Worm (Caenorhabditis elegans) whole organism, L2 larva: ENCODE measurements around the gene C15C8.4.

Source experiments
- C34F6.9 ChIP-seq: fragments of 150-350 bp; optimal IDR thresholded peaks from 2 replicates; lab custom pipeline; 2014; ENCODE audit warnings: missing biosample characterization, missing genetic modification characterization
- R02D3.7 ChIP-seq: fragments of 150-350 bp; optimal IDR thresholded peaks from 2 replicates; lab custom pipeline; 2014; ENCODE audit warnings: missing biosample characterization, missing genetic modification characterization
- Y55F3AM.14 ChIP-seq: fragments of 200-800 bp; sonication (Bioruptor generic); optimal IDR thresholded peaks from 2 replicates; lab custom pipeline; 2018; ENCODE audit warnings: mild to moderate bottlenecking, missing genetic modification characterization, missing compliant biosample characterization
- ZK546.5 ChIP-seq: sonication (generic microtip); optimal IDR thresholded peaks from 2 replicates; lab custom pipeline; 2017; ENCODE audit warnings: missing biosample characterization, missing genetic modification characterization
- alr-1 ChIP-seq: fragments of 150-350 bp; optimal IDR thresholded peaks from 2 replicates; lab custom pipeline; 2014; ENCODE audit warnings: missing biosample characterization, missing genetic modification characterization
- aly-2 ChIP-seq: fragments of 150-350 bp; optimal IDR thresholded peaks from 2 replicates; lab custom pipeline; 2014; ENCODE audit warnings: missing biosample characterization, missing genetic modification characterization
- ama-1 ChIP-seq: fragments of 150-350 bp; optimal IDR thresholded peaks from 2 replicates; lab custom pipeline; 2018; ENCODE audit warnings: inconsistent platforms
- crh-2 ChIP-seq: sonication (generic microtip); optimal IDR thresholded peaks from 2 replicates; lab custom pipeline; 2017; ENCODE audit warnings: missing biosample characterization, missing genetic modification characterization
- dmd-4 ChIP-seq: sonication (generic microtip); optimal IDR thresholded peaks from 2 replicates; lab custom pipeline; 2017; ENCODE audit warnings: missing biosample characterization, missing genetic modification characterization
- egl-27 ChIP-seq: sonication (generic microtip); optimal IDR thresholded peaks from 3 replicates; lab custom pipeline; 2017; ENCODE audit warnings: missing biosample characterization, missing genetic modification reagents, missing genetic modification characterization
- elt-1 ChIP-seq: fragments of 150-350 bp; optimal IDR thresholded peaks from 2 replicates; lab custom pipeline; 2014; ENCODE audit warnings: missing biosample characterization, missing genetic modification characterization
- fos-1 ChIP-seq: fragments of 150-350 bp; optimal IDR thresholded peaks from 2 replicates; lab custom pipeline; 2014; ENCODE audit warnings: missing biosample characterization, missing genetic modification characterization
- gmeb-1 ChIP-seq: fragments of 150-350 bp; optimal IDR thresholded peaks from 2 replicates; lab custom pipeline; 2014; ENCODE audit warnings: missing biosample characterization, missing genetic modification characterization
- lin-11 ChIP-seq: fragments of 150-350 bp; sonication (generic microtip); optimal IDR thresholded peaks from 2 replicates; lab custom pipeline; 2014; ENCODE audit warnings: missing biosample characterization, missing genetic modification characterization, inconsistent platforms, mixed read lengths
- lin-13 ChIP-seq: fragments of 150-350 bp; optimal IDR thresholded peaks from 2 replicates; lab custom pipeline; 2014; ENCODE audit warnings: missing biosample characterization, missing genetic modification reagents, missing genetic modification characterization
- lin-39 ChIP-seq: fragments of 150-350 bp; optimal IDR thresholded peaks from 2 replicates; lab custom pipeline; 2014; ENCODE audit warnings: missing biosample characterization, missing genetic modification reagents, missing genetic modification characterization
- lsy-2 ChIP-seq, 2 experiments: fragments of 150-350 bp in 1 of 2; sonication (generic microtip) in 1 of 2; optimal IDR thresholded peaks; 2 replicates each; lab custom pipeline; 2014 to 2017; ENCODE audit warnings: missing biosample characterization in 2 of 2, missing genetic modification characterization in 2 of 2
- mab-5 ChIP-seq: fragments of 150-350 bp; optimal IDR thresholded peaks from 2 replicates; lab custom pipeline; 2014; ENCODE audit warnings: missing biosample characterization, missing genetic modification characterization
- mbf-1 ChIP-seq: sonication (generic microtip); optimal IDR thresholded peaks from 2 replicates; lab custom pipeline; 2017; ENCODE audit warnings: missing biosample characterization, missing genetic modification characterization
- nhr-10 ChIP-seq: sonication (generic microtip); optimal IDR thresholded peaks from 2 replicates; lab custom pipeline; 2017; ENCODE audit warnings: missing biosample characterization, missing genetic modification characterization
- nhr-11 ChIP-seq: fragments of 150-350 bp; optimal IDR thresholded peaks from 2 replicates; lab custom pipeline; 2014; ENCODE audit warnings: missing biosample characterization, missing genetic modification characterization
- nhr-129 ChIP-seq: fragments of 150-350 bp; optimal IDR thresholded peaks from 2 replicates; lab custom pipeline; 2014; ENCODE audit warnings: missing biosample characterization, missing genetic modification characterization
- nhr-21 ChIP-seq: fragments of 150-350 bp; optimal IDR thresholded peaks from 2 replicates; lab custom pipeline; 2014; ENCODE audit warnings: missing biosample characterization, missing genetic modification characterization
- nhr-23 ChIP-seq: fragments of 150-350 bp; optimal IDR thresholded peaks from 2 replicates; lab custom pipeline; 2014; ENCODE audit warnings: missing biosample characterization, missing genetic modification reagents, missing genetic modification characterization
- nhr-6 ChIP-seq: fragments of 150-350 bp; optimal IDR thresholded peaks from 2 replicates; lab custom pipeline; 2014; ENCODE audit warnings: missing biosample characterization, missing genetic modification characterization
- skn-1 ChIP-seq: sonication (generic microtip); optimal IDR thresholded peaks from 2 replicates; lab custom pipeline; 2017; ENCODE audit warnings: missing biosample characterization, missing genetic modification characterization
- sma-9 ChIP-seq, 2 experiments: fragments of 150-350 bp in 1 of 2; sonication (generic microtip) in 1 of 2; optimal IDR thresholded peaks; 2 replicates each; lab custom pipeline; 2014 to 2016; ENCODE audit warnings: missing genetic modification characterization in 2 of 2, mild to moderate bottlenecking in 1 of 2, missing biosample characterization in 1 of 2, missing compliant biosample characterization in 1 of 2, missing genetic modification reagents in 1 of 2, moderate library complexity in 1 of 2
- unc-55 ChIP-seq: fragments of 150-350 bp; sonication (generic microtip); optimal IDR thresholded peaks from 3 replicates; lab custom pipeline; 2014; ENCODE audit warnings: missing biosample characterization, missing genetic modification reagents, missing genetic modification characterization
- ztf-1 ChIP-seq: fragments of 200-800 bp; sonication (Bioruptor generic); conservative IDR thresholded peaks from 2 replicates; pipeline ENCODE4 v1.3.6; 2022; ENCODE audit warnings: missing genetic modification characterization, missing compliant biosample characterization
- ztf-4 ChIP-seq: fragments of 150-350 bp; optimal IDR thresholded peaks from 2 replicates; lab custom pipeline; 2014; ENCODE audit warnings: missing biosample characterization, missing genetic modification characterization

C15C8.4 gene

ce11 chrV:12747431-12747830, at the start of gene C15C8.4:
TSS of gene C15C8.4 (minus strand) at chrV:12747463.
- no peak for TF ChIP-seq alr-1
- no peak for TF ChIP-seq nhr-21 (tag; lab: Kevin White, UChicago)
- TF ChIP-seq lin-39 (tag; lab: Kevin White, UChicago) = no peak
- TF ChIP-seq mbf-1 (tag; lab: Kevin White, UChicago) = no peak
- no peak for TF ChIP-seq egl-27 (tag; lab: Kevin White, UChicago)
- TF ChIP-seq dmd-4 = no peak
- TF ChIP-seq C34F6.9 (tag; lab: Kevin White, UChicago) = no peak
- no peak for TF ChIP-seq lsy-2 (tag; optimal IDR thresholded peaks at IDR 0.05; lab: Kevin White, UChicago)
- TF ChIP-seq ztf-4 = no peak
- no peak for TF ChIP-seq gmeb-1
- no peak for TF ChIP-seq mab-5 (tag; lab: Kevin White, UChicago)
- no peak for TF ChIP-seq lin-13 (GFP tag; lab: Kevin White, UChicago)
- TF ChIP-seq fos-1 (tag; lab: Kevin White, UChicago) = no peak
- no peak for TF ChIP-seq Y55F3AM.14 (GFP tag; lab: Kevin White, UChicago)
- TF ChIP-seq crh-2 = no peak
- no peak for TF ChIP-seq R02D3.7 (tag; lab: Kevin White, UChicago)
- TF ChIP-seq nhr-11 (tag; lab: Kevin White, UChicago) = no peak

- no peak for TF ChIP-seq skn-1 (tag; lab: Kevin White, UChicago)
- no peak for TF ChIP-seq nhr-10 (tag; lab: Kevin White, UChicago)
- TF ChIP-seq, all 48 proteins: peak for 0
Observed at ce11 chrV:12795927-12796326, 48.7 kb upstream of the C15C8.4 start.

ce11 chrV:12795196-12795595, 47.9 kb upstream of the C15C8.4 start, which contains the start of gene ugt-4:
TSS of gene ugt-4 (minus strand) at chrV:12795336.
- TF ChIP-seq sma-9 (GFP tag; optimal IDR thresholded peaks at IDR 0.05; lab: Kevin White, UChicago) (peak; percentile 3), sma-9 (tag; optimal IDR thresholded peaks at IDR 0.05; lab: Kevin White, UChicago) (no peak), lin-39 (tag; lab: Kevin White, UChicago) (no peak), fos-1 (tag; lab: Kevin White, UChicago) (peak; percentile 12), crh-2 (no peak)

ce11 chrV:12792752-12793151, 45.5 kb upstream of the C15C8.4 start, which contains the start of gene ugt-5:
TSS of gene ugt-5 (minus strand) at chrV:12792965.
- TF ChIP-seq ztf-1 (GFP tag; lab: Robert Waterston, UW) = no peak
- TF ChIP-seq fos-1 (tag; lab: Kevin White, UChicago) = peak; percentile 8
- peak; percentile 78 for TF ChIP-seq skn-1 (tag; lab: Kevin White, UChicago)

ce11 chrV:12790188-12790587, 42.9 kb upstream of the C15C8.4 start, which contains the start of gene srbc-43:
TSS of gene srbc-43 (minus strand) at chrV:12790518.
- TF ChIP-seq nhr-10 (tag; lab: Kevin White, UChicago) = no peak
- TF ChIP-seq elt-1 (tag; lab: Kevin White, UChicago) = no peak
- TF ChIP-seq ZK546.5 (tag; lab: Kevin White, UChicago) = no peak
- no peak for TF ChIP-seq nhr-23 (tag; lab: Kevin White, UChicago)
- no peak for TF ChIP-seq nhr-21 (tag; lab: Kevin White, UChicago)
- TF ChIP-seq nhr-129 = no peak
- TF ChIP-seq mbf-1 (tag; lab: Kevin White, UChicago) = no peak
- TF ChIP-seq dmd-4 = no peak
- TF ChIP-seq lin-11 (tag; lab: Kevin White, UChicago) = no peak
- TF ChIP-seq C34F6.9 (tag; lab: Kevin White, UChicago) = no peak
- no peak for TF ChIP-seq sma-9 (GFP tag; optimal IDR thresholded peaks at IDR 0.05; lab: Kevin White, UChicago)
- no peak for TF ChIP-seq sma-9 (tag; optimal IDR thresholded peaks at IDR 0.05; lab: Kevin White, UChicago)
- TF ChIP-seq alr-1 = no peak
- TF ChIP-seq nhr-6 (tag; lab: Kevin White, UChicago) = no peak
- no peak for TF ChIP-seq nhr-11 (tag; lab: Kevin White, UChicago)
- no peak for TF ChIP-seq ama-1 (lab: Kevin White, UChicago)

- no peak for TF ChIP-seq mbf-1 (tag; lab: Kevin White, UChicago)
- TF ChIP-seq nhr-129 = no peak
- no peak for TF ChIP-seq nhr-10 (tag; lab: Kevin White, UChicago)
- no peak for TF ChIP-seq sma-9 (GFP tag; optimal IDR thresholded peaks at IDR 0.05; lab: Kevin White, UChicago)
- TF ChIP-seq sma-9 (tag; optimal IDR thresholded peaks at IDR 0.05; lab: Kevin White, UChicago) = no peak
- TF ChIP-seq ztf-4 = no peak
- TF ChIP-seq nhr-23 (tag; lab: Kevin White, UChicago) = no peak
- TF ChIP-seq skn-1 (tag; lab: Kevin White, UChicago) = no peak
- TF ChIP-seq unc-55 (GFP tag; lab: Kevin White, UChicago) = no peak
- TF ChIP-seq crh-2 = no peak
- no peak for TF ChIP-seq gmeb-1
- TF ChIP-seq elt-1 (tag; lab: Kevin White, UChicago) = no peak
- TF ChIP-seq Y55F3AM.14 (GFP tag; lab: Kevin White, UChicago) = no peak
- TF ChIP-seq nhr-6 (tag; lab: Kevin White, UChicago) = no peak
- no peak for TF ChIP-seq aly-2 (tag; lab: Kevin White, UChicago)
- TF ChIP-seq nhr-21 (tag; lab: Kevin White, UChicago) = no peak
- TF ChIP-seq, all 48 proteins: peak for 0
Observed at ce11 chrV:12788451-12788850, 41.2 kb upstream of the C15C8.4 start, which contains the start of gene srbc-44. TSS of gene srbc-44 (minus strand) at chrV:12788551.
